Worm (Caenorhabditis elegans) whole organism, L4 larva: ENCODE results near the gene dmsr-10.

ENCODE experiments used
- aha-1 ChIP-seq: fragments of 150-350 bp; peaks from one replicate; lab custom pipeline; 2014; ENCODE audit warnings: missing biosample characterization, missing genetic modification characterization
- fos-1 ChIP-seq: fragments of 150-350 bp; optimal IDR thresholded peaks from 2 replicates; lab custom pipeline; 2014; ENCODE audit warnings: missing biosample characterization, missing genetic modification characterization
- gei-8 ChIP-seq: fragments of 200-800 bp; sonication (Bioruptor generic); optimal IDR thresholded peaks from 2 replicates; lab custom pipeline; 2018; ENCODE audit warnings: mild to moderate bottlenecking, missing genetic modification characterization, missing compliant biosample characterization
- hif-1 ChIP-seq, 2 experiments: sonication (generic microtip); optimal IDR thresholded peaks; 2 replicates each; lab custom pipeline; 2016 to 2017; ENCODE audit warnings: missing compliant biosample characterization in 2 of 2, missing genetic modification characterization in 2 of 2, missing genetic modification reagents in 2 of 2, missing genotype in 2 of 2, mild to moderate bottlenecking in 1 of 2
- hlh-11 ChIP-seq: fragments of 200-800 bp; sonication (Bioruptor generic); optimal IDR thresholded peaks from 2 replicates; lab custom pipeline; 2018; ENCODE audit warnings: mild to moderate bottlenecking, missing genetic modification characterization, missing compliant biosample characterization
- madf-9 ChIP-seq: fragments of 200-800 bp; sonication (Bioruptor generic); conservative IDR thresholded peaks from 2 replicates; pipeline ENCODE4 v1.3.6; 2022; ENCODE audit warnings: missing genetic modification reagents, missing genetic modification characterization, missing compliant biosample characterization
- mep-1 ChIP-seq: fragments of 150-350 bp; sonication (generic microtip); optimal IDR thresholded peaks from 3 replicates; lab custom pipeline; 2014; ENCODE audit warnings: missing biosample characterization, missing genetic modification characterization
- nhr-28 ChIP-seq: fragments of 150-350 bp; optimal IDR thresholded peaks from 2 replicates; lab custom pipeline; 2014; ENCODE audit warnings: missing biosample characterization, missing genetic modification characterization
- nhr-41 ChIP-seq: fragments of 200-800 bp; sonication (Bioruptor generic); IDR thresholded peaks from 2 replicates; pipeline ENCODE4 v1.3.6; 2022; ENCODE audit warnings: missing genetic modification reagents, missing genetic modification characterization, missing compliant biosample characterization
- skn-1 ChIP-seq: fragments of 150-350 bp; optimal IDR thresholded peaks from 2 replicates; lab custom pipeline; 2014; ENCODE audit warnings: missing biosample characterization, missing genetic modification characterization
- snpc-4 ChIP-seq: fragments of 150-350 bp; optimal IDR thresholded peaks from 2 replicates; lab custom pipeline; 2014; ENCODE audit warnings: missing biosample characterization, missing genetic modification characterization
- ztf-11 ChIP-seq: fragments of 150-350 bp; optimal IDR thresholded peaks from 2 replicates; lab custom pipeline; 2014; ENCODE audit warnings: missing biosample characterization, missing genetic modification characterization

- no peak for TF ChIP-seq hlh-11
- TF ChIP-seq ztf-11 (tag; lab: Kevin White, UChicago) = no peak
- no peak for TF ChIP-seq fos-1 (tag; lab: Kevin White, UChicago)
- TF ChIP-seq mep-1 (tag; lab: Kevin White, UChicago) = no peak
- no peak for TF ChIP-seq gei-8
- TF ChIP-seq madf-9 (GFP tag; lab: Robert Waterston, UW) = no peak
- TF ChIP-seq nhr-41 (GFP tag; lab: Robert Waterston, UW) = no peak
- no peak for TF ChIP-seq aha-1 (tag; lab: Kevin White, UChicago)
- no peak for TF ChIP-seq nhr-28 (tag; lab: Kevin White, UChicago)
- no peak for TF ChIP-seq hif-1 (tag; optimal IDR thresholded peaks at IDR 0.05; lab: Kevin White, UChicago)
- no peak for TF ChIP-seq snpc-4 (tag; lab: Kevin White, UChicago)
- TF ChIP-seq skn-1 (tag; lab: Kevin White, UChicago) = no peak
Observed at ce11 chrV:6762361-6762760, 39.4 kb downstream of the dmsr-10 start, which contains the start of gene T25F10.4.
